Worm (Caenorhabditis elegans) whole organism, late embryonic: Measurements from ENCODE around the gene Y54G2A.16.

Experiments used
- C38D4.7 ChIP-seq: fragments of 200-800 bp; sonication (Bioruptor generic); optimal IDR thresholded peaks from 2 replicates; lab custom pipeline; 2018; ENCODE audit warnings: mild to moderate bottlenecking, missing genetic modification characterization, moderate library complexity, missing compliant biosample characterization
- K09A11.1 ChIP-seq: sonication (generic microtip); optimal IDR thresholded peaks from 2 replicates; lab custom pipeline; 2017; ENCODE audit warnings: antibody characterized with exemption, mild to moderate bottlenecking, missing genetic modification characterization, missing compliant biosample characterization; ENCODE audit not compliant: insufficient read depth
- ceh-14 ChIP-seq: sonication (generic microtip); optimal IDR thresholded peaks from 2 replicates; lab custom pipeline; 2016; ENCODE audit warnings: missing genotype, missing genetic modification characterization, missing compliant biosample characterization
- ceh-18 ChIP-seq: sonication (generic microtip); optimal IDR thresholded peaks from 2 replicates; lab custom pipeline; 2016; ENCODE audit warnings: missing genetic modification characterization, missing compliant biosample characterization
- ceh-2 ChIP-seq: sonication (generic microtip); optimal IDR thresholded peaks from 2 replicates; lab custom pipeline; 2016; ENCODE audit warnings: missing genotype, missing genetic modification characterization, missing compliant biosample characterization
- ceh-22 ChIP-seq: sonication (generic microtip); optimal IDR thresholded peaks from 2 replicates; lab custom pipeline; 2017; ENCODE audit warnings: missing biosample characterization, missing genetic modification characterization
- ceh-45 ChIP-seq: fragments of 200-800 bp; sonication (Bioruptor generic); IDR thresholded peaks from 2 replicates; pipeline ENCODE4 v1.3.6; 2022; ENCODE audit warnings: missing genetic modification reagents, missing genetic modification characterization, missing compliant biosample characterization
- ceh-48 ChIP-seq: sonication (generic microtip); optimal IDR thresholded peaks from 2 replicates; lab custom pipeline; 2016; ENCODE audit warnings: missing genetic modification characterization, inconsistent platforms, missing compliant biosample characterization
- ceh-9 ChIP-seq: sonication (generic microtip); optimal IDR thresholded peaks from 2 replicates; lab custom pipeline; 2016; ENCODE audit warnings: mild to moderate bottlenecking, missing genetic modification characterization, inconsistent platforms, missing compliant biosample characterization
- elt-2 ChIP-seq: sonication (generic microtip); optimal IDR thresholded peaks from 2 replicates; lab custom pipeline; 2016; ENCODE audit warnings: missing genetic modification reagents, missing genetic modification characterization, missing compliant biosample characterization
- fkh-6 ChIP-seq: sonication (generic microtip); optimal IDR thresholded peaks from 2 replicates; lab custom pipeline; 2016; ENCODE audit warnings: missing genetic modification characterization, missing compliant biosample characterization
- hlh-13 ChIP-seq: fragments of 200-800 bp; sonication (Bioruptor generic); optimal IDR thresholded peaks from 2 replicates; lab custom pipeline; 2018; ENCODE audit warnings: mild to moderate bottlenecking, missing genetic modification characterization, missing compliant biosample characterization
- hlh-6 ChIP-seq: sonication (generic microtip); optimal IDR thresholded peaks from 2 replicates; lab custom pipeline; 2016; ENCODE audit warnings: missing genotype, missing genetic modification characterization, missing compliant biosample characterization
- hlh-8 ChIP-seq: sonication (generic microtip); optimal IDR thresholded peaks from 2 replicates; lab custom pipeline; 2016; ENCODE audit warnings: missing genotype, missing genetic modification characterization, missing compliant biosample characterization
- lim-6 ChIP-seq: sonication (generic microtip); optimal IDR thresholded peaks from 2 replicates; lab custom pipeline; 2016; ENCODE audit warnings: missing genetic modification characterization, missing compliant biosample characterization
- madf-2 ChIP-seq: sonication (generic microtip); optimal IDR thresholded peaks from 2 replicates; lab custom pipeline; 2017; ENCODE audit warnings: missing genetic modification characterization, missing compliant biosample characterization
- nfya-1 ChIP-seq: sonication (generic microtip); optimal IDR thresholded peaks from 2 replicates; lab custom pipeline; 2017; ENCODE audit warnings: missing genetic modification characterization, mild to moderate bottlenecking, missing compliant biosample characterization, antibody characterized with exemption, moderate library complexity
- nhr-11 ChIP-seq: fragments of 150-350 bp; optimal IDR thresholded peaks from 2 replicates; lab custom pipeline; 2014; ENCODE audit warnings: missing biosample characterization, missing genetic modification characterization
- nhr-232 ChIP-seq: sonication (generic microtip); optimal IDR thresholded peaks from 2 replicates; lab custom pipeline; 2016; ENCODE audit warnings: missing genetic modification characterization, missing compliant biosample characterization
- pag-3 ChIP-seq: sonication (generic microtip); optimal IDR thresholded peaks from 2 replicates; lab custom pipeline; 2016; ENCODE audit warnings: missing compliant biosample characterization, missing genetic modification characterization, borderline replicate concordance
- pat-9 ChIP-seq: fragments of 200-800 bp; sonication (Bioruptor generic); optimal IDR thresholded peaks from 2 replicates; lab custom pipeline; 2018; ENCODE audit warnings: mild to moderate bottlenecking, missing genetic modification characterization, moderate library complexity, missing compliant biosample characterization
- pha-2 ChIP-seq: sonication (generic microtip); optimal IDR thresholded peaks from 2 replicates; lab custom pipeline; 2017; ENCODE audit warnings: mild to moderate bottlenecking, missing genetic modification characterization, missing compliant biosample characterization
- pqm-1 ChIP-seq: sonication (generic microtip); optimal IDR thresholded peaks from 2 replicates; lab custom pipeline; 2016; ENCODE audit warnings: missing genetic modification characterization, missing compliant biosample characterization
- sox-2 ChIP-seq: fragments of 200-800 bp; sonication (Bioruptor generic); IDR thresholded peaks from 2 replicates; pipeline ENCODE4 v1.3.6; 2022; ENCODE audit warnings: missing genetic modification reagents, missing genetic modification characterization, missing compliant biosample characterization
- sox-4 ChIP-seq: sonication (generic microtip); optimal IDR thresholded peaks from 2 replicates; lab custom pipeline; 2017; ENCODE audit warnings: mild to moderate bottlenecking, missing genetic modification characterization, inconsistent platforms, missing compliant biosample characterization
- syd-9 ChIP-seq: sonication (generic microtip); optimal IDR thresholded peaks from 2 replicates; lab custom pipeline; 2016; ENCODE audit warnings: mild to moderate bottlenecking, missing genetic modification characterization, moderate library complexity, missing compliant biosample characterization
- tbx-7 ChIP-seq: sonication (generic microtip); optimal IDR thresholded peaks from 2 replicates; lab custom pipeline; 2016; ENCODE audit warnings: missing genotype, missing genetic modification characterization, missing compliant biosample characterization
- unc-3 ChIP-seq, 2 experiments: fragments of 200-800 bp in 1 of 2; sonication (Bioruptor generic) in 1 of 2; sonication (generic microtip) in 1 of 2; conservative IDR thresholded peaks in 1 of 2; optimal IDR thresholded peaks in 1 of 2; 2 replicates each; pipeline versions ENCODE4 v1.3.6 to Lab custom; 2016 to 2022; ENCODE audit warnings: missing compliant biosample characterization in 2 of 2, missing genetic modification characterization in 2 of 2, missing genetic modification reagents in 1 of 2
- unc-42 ChIP-seq: sonication (generic microtip); optimal IDR thresholded peaks from 2 replicates; lab custom pipeline; 2016; ENCODE audit warnings: missing genotype, missing genetic modification characterization, missing compliant biosample characterization
- zip-5 ChIP-seq: sonication (generic microtip); optimal IDR thresholded peaks from 2 replicates; lab custom pipeline; 2016; ENCODE audit warnings: missing genetic modification characterization, missing compliant biosample characterization
- ztf-16 ChIP-seq: sonication (generic microtip); optimal IDR thresholded peaks from 2 replicates; lab custom pipeline; 2017; ENCODE audit warnings: missing genetic modification characterization, missing compliant biosample characterization

The Y54G2A.16 gene

DNA sequence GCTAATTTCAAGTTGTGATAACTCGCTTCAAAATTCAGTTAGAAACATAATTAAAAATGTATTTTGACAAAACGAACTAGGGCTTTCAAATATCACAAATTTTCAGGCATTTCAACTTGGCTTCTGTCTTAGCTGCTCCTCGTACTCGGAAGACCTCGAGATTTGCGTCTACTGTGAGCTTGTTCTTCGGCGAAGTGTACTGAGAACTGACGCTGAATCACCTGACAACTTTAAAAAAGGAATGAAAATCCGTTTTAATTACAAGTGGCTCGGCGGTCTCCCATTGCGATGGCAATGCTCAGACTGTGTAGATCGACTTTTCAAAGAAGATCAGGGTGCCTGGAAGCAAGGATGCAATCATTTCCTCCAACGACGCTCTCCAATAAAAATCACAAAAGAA, 14.1 kb downstream of the Y54G2A.16 start, which contains the start of gene clec-85:
TSS of gene clec-85 (plus strand) at position 301 of the 400 bp plus-strand sequence.
- TF ChIP-seq unc-3 (GFP tag; conservative IDR thresholded peaks at IDR 0.05; lab: Robert Waterston, UW) = no peak
- no peak for TF ChIP-seq unc-3 (tag; optimal IDR thresholded peaks at IDR 0.05; lab: Kevin White, UChicago)
- no peak for TF ChIP-seq pha-2 (tag; lab: Kevin White, UChicago)
- no peak for TF ChIP-seq unc-42 (tag; lab: Kevin White, UChicago)
- TF ChIP-seq sox-2 (GFP tag; lab: Robert Waterston, UW) = no peak
- no peak for TF ChIP-seq hlh-8
- no peak for TF ChIP-seq K09A11.1 (tag; lab: Kevin White, UChicago)
- no peak for TF ChIP-seq ceh-48 (tag; lab: Kevin White, UChicago)
- no peak for TF ChIP-seq pag-3 (tag; lab: Kevin White, UChicago)
- TF ChIP-seq fkh-6 (tag; lab: Kevin White, UChicago) = no peak
- TF ChIP-seq ceh-18 (tag; lab: Kevin White, UChicago) = no peak
- TF ChIP-seq lim-6 (tag; lab: Kevin White, UChicago) = no peak

DNA sequence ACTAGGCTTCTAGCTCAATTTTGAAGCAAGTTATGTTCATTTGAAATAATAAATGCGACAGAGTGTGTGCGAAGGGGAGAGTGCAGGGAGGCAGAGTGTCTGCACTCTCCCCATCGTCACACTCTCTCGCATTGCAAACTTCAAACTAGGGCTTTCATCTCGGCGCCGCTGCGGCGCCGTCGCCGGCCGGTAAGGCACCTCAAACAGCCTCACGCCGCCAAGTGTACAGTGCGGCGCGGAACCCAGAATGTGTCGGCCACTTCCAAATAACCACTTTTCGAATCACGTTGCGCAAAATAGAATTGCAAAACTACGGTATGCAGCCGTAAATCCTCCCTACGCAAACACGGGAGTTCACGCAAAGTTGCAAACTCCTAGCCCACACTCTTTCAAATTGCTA, 15.4 kb downstream of the Y54G2A.16 start:
- no peak for TF ChIP-seq elt-2 (tag; lab: Kevin White, UChicago)
- no peak for TF ChIP-seq hlh-13
- no peak for TF ChIP-seq C38D4.7 (GFP tag; lab: Kevin White, UChicago)
- no peak for TF ChIP-seq ztf-16 (tag; lab: Kevin White, UChicago)
- TF ChIP-seq madf-2 (tag; lab: Kevin White, UChicago) = no peak
- TF ChIP-seq ceh-45 = no peak
- no peak for TF ChIP-seq nfya-1 (tag; lab: Kevin White, UChicago)
- no peak for TF ChIP-seq nhr-232 (tag; lab: Kevin White, UChicago)
- no peak for TF ChIP-seq sox-2 (GFP tag; lab: Robert Waterston, UW)
- no peak for TF ChIP-seq syd-9 (tag; lab: Kevin White, UChicago)
- TF ChIP-seq ceh-48 (tag; lab: Kevin White, UChicago) = no peak
- TF ChIP-seq pqm-1 (tag; lab: Kevin White, UChicago) = no peak
- TF ChIP-seq, all 69 proteins: peak for 0

DNA sequence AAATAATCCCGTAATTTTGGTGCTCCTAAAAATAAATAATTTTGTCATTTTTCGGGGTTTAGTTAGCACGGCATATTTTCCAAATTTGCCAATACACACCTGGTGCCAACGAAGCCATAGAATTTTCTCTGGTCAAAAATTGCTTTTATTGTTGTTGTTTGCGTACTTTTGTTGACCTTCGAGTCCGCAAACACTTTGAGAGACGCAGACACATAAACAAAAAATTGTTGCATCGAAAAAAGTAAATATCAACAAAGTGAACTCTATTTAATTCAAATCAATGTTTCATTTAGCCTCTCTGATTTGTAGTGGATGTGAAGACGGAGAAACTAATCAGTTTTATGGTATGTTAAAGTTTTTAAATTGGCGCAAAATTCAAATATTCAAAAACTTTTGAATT, 18.4 kb downstream of the Y54G2A.16 start, which contains the start of gene Y54G2A.40:
TSS of gene Y54G2A.40 (plus strand) at position 213 of the 400 bp plus-strand sequence.
- TF ChIP-seq lim-6 (tag; lab: Kevin White, UChicago) = no peak
- TF ChIP-seq, all 69 proteins: peak for 0

DNA sequence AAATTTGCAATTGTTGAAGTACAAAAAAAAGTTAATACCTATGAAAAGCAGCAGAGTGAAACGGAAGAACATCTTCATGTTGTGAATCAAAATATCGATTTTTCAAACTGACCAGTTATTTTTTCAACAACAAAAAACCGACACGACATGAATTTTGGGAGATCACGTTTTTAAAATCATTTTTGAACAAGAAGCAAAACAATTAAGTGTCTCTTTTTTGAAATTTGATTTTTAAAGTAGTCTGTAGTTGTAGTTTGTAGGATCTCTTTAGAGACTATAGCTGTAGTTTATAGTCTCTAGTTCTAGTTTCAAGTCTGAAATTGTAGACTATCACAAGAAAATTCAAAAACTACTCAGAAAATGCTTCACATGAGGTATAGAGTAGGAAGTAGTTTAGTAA, 20.8 kb downstream of the Y54G2A.16 start, which contains the start of gene Y54G2A.15:
TSS of gene Y54G2A.15 (minus strand) at position 101 of the 400 bp plus-strand sequence.
- no peak for TF ChIP-seq zip-5
- TF ChIP-seq madf-2 (tag; lab: Kevin White, UChicago) = no peak
- TF ChIP-seq lim-6 (tag; lab: Kevin White, UChicago) = no peak
- TF ChIP-seq pqm-1 (tag; lab: Kevin White, UChicago) = no peak
- TF ChIP-seq sox-4 (tag; lab: Kevin White, UChicago) = no peak
- TF ChIP-seq ceh-2 = no peak
- TF ChIP-seq hlh-6 = no peak
- TF ChIP-seq ceh-9 = no peak
- no peak for TF ChIP-seq pat-9 (tag; lab: Kevin White, UChicago)

DNA sequence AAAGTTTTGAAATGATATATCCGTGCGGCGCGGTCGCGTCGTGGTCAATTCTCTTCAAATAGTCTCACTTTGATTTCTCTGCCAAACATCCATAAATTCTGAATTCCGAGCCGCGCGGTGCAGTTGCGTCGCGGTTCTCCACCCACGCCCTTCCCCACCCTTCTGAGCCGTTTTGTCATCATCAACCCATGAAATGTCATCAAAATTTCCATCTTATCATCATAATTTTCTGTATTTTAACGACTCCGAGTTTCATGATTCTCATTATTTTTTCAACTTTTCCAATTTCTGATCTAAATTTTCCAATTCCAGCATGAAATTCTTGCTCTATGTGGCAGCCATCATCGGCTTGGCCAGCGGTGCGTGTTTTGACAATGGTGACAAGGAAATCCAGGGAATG, 22.5 kb downstream of the Y54G2A.16 start, which contains the start of gene clec-84:
TSS of gene clec-84 (plus strand) at position 301 of the 400 bp plus-strand sequence.
- TF ChIP-seq tbx-7 (tag; lab: Kevin White, UChicago) = no peak
- TF ChIP-seq lim-6 (tag; lab: Kevin White, UChicago) = no peak
- no peak for TF ChIP-seq ceh-22 (tag; lab: Kevin White, UChicago)
- no peak for TF ChIP-seq ceh-14 (tag; lab: Kevin White, UChicago)
- TF ChIP-seq hlh-8 = no peak
- no peak for TF ChIP-seq nhr-11 (tag; lab: Kevin White, UChicago)
